Fruit fly (Drosophila melanogaster) whole organism, embryonic: ENCODE results near the gene CG4210.

Source experiments
- Atf3 ChIP-seq: fragments of 200-800 bp; sonication (Bioruptor generic); optimal IDR thresholded peaks from 3 replicates; lab custom pipeline; 2016; ENCODE audit warnings: missing biosample characterization, missing genetic modification characterization
- Bteb2 ChIP-seq: fragments of 200-800 bp; sonication (Bioruptor generic); optimal IDR thresholded peaks from 2 replicates; lab custom pipeline; 2016; ENCODE audit warnings: missing biosample characterization, missing genetic modification characterization
- CG10321 ChIP-seq: fragments of 200-800 bp; sonication (Bioruptor generic); IDR thresholded peaks from 2 replicates; pipeline ENCODE4 v1.3.6; 2022; ENCODE audit warnings: missing biosample characterization, missing genetic modification characterization
- CG10366 ChIP-seq: fragments of 200-800 bp; sonication (Bioruptor generic); IDR thresholded peaks from 2 replicates; pipeline ENCODE4 v1.3.6; 2022; ENCODE audit warnings: missing biosample characterization, missing genetic modification characterization
- CG10959 ChIP-seq: fragments of 200-800 bp; sonication (Bioruptor generic); IDR thresholded peaks from 2 replicates; pipeline ENCODE4 v1.3.6; 2022; ENCODE audit warnings: missing biosample characterization, missing genetic modification characterization
- CG11695 ChIP-seq: fragments of 200-800 bp; sonication (Bioruptor generic); IDR thresholded peaks from 3 replicates; pipeline ENCODE4 v1.3.6; 2022; ENCODE audit warnings: missing biosample characterization, missing genetic modification characterization
- CG12236 ChIP-seq: fragments of 200-800 bp; sonication (Bioruptor generic); optimal IDR thresholded peaks from 2 replicates; lab custom pipeline; 2016; ENCODE audit warnings: missing biosample characterization, missing genetic modification characterization
- CG13287 ChIP-seq: fragments of 200-800 bp; sonication (Bioruptor generic); IDR thresholded peaks from 2 replicates; pipeline ENCODE4 v1.3.6; 2022; ENCODE audit warnings: missing biosample characterization, missing genetic modification characterization; ENCODE audit not compliant: partially characterized antibody
- CG14050 ChIP-seq: fragments of 200-800 bp; sonication (Bioruptor generic); IDR thresholded peaks from 3 replicates; pipeline ENCODE4 v1.3.6; 2022; ENCODE audit warnings: missing biosample characterization, missing genetic modification characterization
- CG14441 ChIP-seq: fragments of 200-800 bp; sonication (Bioruptor generic); IDR thresholded peaks from 2 replicates; pipeline ENCODE4 v1.3.6; 2022; ENCODE audit warnings: missing biosample characterization, missing genetic modification characterization
- CG2120 ChIP-seq: fragments of 200-800 bp; sonication (Bioruptor generic); optimal IDR thresholded peaks from 3 replicates; lab custom pipeline; 2016; ENCODE audit warnings: missing biosample characterization, missing genetic modification characterization
- CG2875 ChIP-seq: fragments of 200-800 bp; sonication (Bioruptor generic); optimal IDR thresholded peaks from 2 replicates; lab custom pipeline; 2017; ENCODE audit warnings: missing biosample characterization, mild to moderate bottlenecking, missing genetic modification characterization, missing genetic modification reagents
- CG31224 ChIP-seq: fragments of 200-800 bp; sonication (Bioruptor generic); IDR thresholded peaks from 2 replicates; pipeline ENCODE4 v1.3.6; 2022; ENCODE audit warnings: missing biosample characterization, missing genetic modification characterization
- CG3163 ChIP-seq: fragments of 200-800 bp; sonication (Bioruptor generic); optimal IDR thresholded peaks from 3 replicates; lab custom pipeline; 2016; ENCODE audit warnings: missing biosample characterization, missing genetic modification characterization
- CG32767 ChIP-seq: fragments of 200-800 bp; sonication (Bioruptor generic); IDR thresholded peaks from 2 replicates; pipeline ENCODE4 v1.3.6; 2022; ENCODE audit warnings: missing biosample characterization, missing genetic modification characterization
- CG3847 ChIP-seq: fragments of 200-800 bp; sonication (Bioruptor generic); IDR thresholded peaks from 2 replicates; pipeline ENCODE4 v1.3.6; 2022; ENCODE audit warnings: missing biosample characterization, missing genetic modification characterization
- CG4404 ChIP-seq: fragments of 200-800 bp; sonication (Bioruptor generic); IDR thresholded peaks from 2 replicates; pipeline ENCODE4 v1.3.6; 2022; ENCODE audit warnings: missing biosample characterization, missing genetic modification characterization
- CG7271 ChIP-seq: fragments of 200-800 bp; sonication (Bioruptor generic); optimal IDR thresholded peaks from 2 replicates; lab custom pipeline; 2018; ENCODE audit warnings: missing biosample characterization, mild to moderate bottlenecking, missing genetic modification characterization, moderate library complexity
- CG8388 ChIP-seq: fragments of 200-800 bp; sonication (Bioruptor generic); optimal IDR thresholded peaks from 2 replicates; lab custom pipeline; 2019; ENCODE audit warnings: missing biosample characterization, mild to moderate bottlenecking, missing genetic modification characterization, moderate library complexity
- CrebB ChIP-seq: fragments of 200-800 bp; sonication (Bioruptor generic); optimal IDR thresholded peaks from 3 replicates; lab custom pipeline; 2018; ENCODE audit warnings: missing biosample characterization, mild to moderate bottlenecking, missing genetic modification characterization
- D ChIP-seq, 2 experiments: fragments of 200-800 bp in 1 of 2; fragments of >200 bp in 1 of 2; sonication (Bioruptor generic) in 1 of 2; optimal IDR thresholded peaks; 2 replicates in 1 of 2; 3 replicates in 1 of 2; lab custom pipeline; 2017; ENCODE audit warnings: mild to moderate bottlenecking in 1 of 2, missing biosample characterization in 1 of 2, missing genetic modification characterization in 1 of 2, missing genetic modification reagents in 1 of 2
- Ets97D ChIP-seq: fragments of 200-800 bp; sonication (Bioruptor generic); optimal IDR thresholded peaks from 3 replicates; lab custom pipeline; 2016; ENCODE audit warnings: missing biosample characterization, missing genetic modification characterization
- Fer1 ChIP-seq: fragments of 200-800 bp; sonication (Bioruptor generic); optimal IDR thresholded peaks from 2 replicates; lab custom pipeline; 2017; ENCODE audit warnings: missing biosample characterization, mild to moderate bottlenecking, missing genetic modification characterization
- Kr ChIP-seq: fragments of 200-800 bp; sonication (Bioruptor generic); optimal IDR thresholded peaks from 2 replicates; lab custom pipeline; 2017; ENCODE audit warnings: missing biosample characterization, mild to moderate bottlenecking, missing genetic modification characterization
- Med ChIP-seq: fragments of 200-800 bp; sonication (Bioruptor generic); peaks from one replicate; lab custom pipeline; 2016; ENCODE audit warnings: missing biosample characterization, missing genetic modification characterization, mild to moderate bottlenecking, inconsistent platforms, moderate library complexity
- NC2β ChIP-seq: fragments of 200-800 bp; sonication (Bioruptor generic); optimal IDR thresholded peaks from 2 replicates; lab custom pipeline; 2016; ENCODE audit warnings: missing biosample characterization, missing genetic modification characterization
- Rx ChIP-seq: fragments of 200-800 bp; sonication (Bioruptor generic); IDR thresholded peaks from 2 replicates; pipeline ENCODE4 v1.3.6; 2022; ENCODE audit warnings: missing biosample characterization, missing genetic modification characterization
- Vsx1 ChIP-seq: fragments of 200-800 bp; sonication (Bioruptor generic); optimal IDR thresholded peaks from 2 replicates; lab custom pipeline; 2017; ENCODE audit warnings: missing biosample characterization, mild to moderate bottlenecking, missing genetic modification characterization, missing genetic modification reagents
- abd-A ChIP-seq: fragments of 200-800 bp; sonication (Bioruptor generic); optimal IDR thresholded peaks from 3 replicates; lab custom pipeline; 2019; ENCODE audit warnings: missing biosample characterization, mild to moderate bottlenecking, missing genetic modification characterization, moderate library complexity
- ac ChIP-seq: fragments of 200-800 bp; sonication (Bioruptor generic); optimal IDR thresholded peaks from 3 replicates; lab custom pipeline; 2017; ENCODE audit warnings: missing biosample characterization, mild to moderate bottlenecking, missing genetic modification characterization
- al ChIP-seq: fragments of 200-800 bp; sonication (Bioruptor generic); IDR thresholded peaks from 2 replicates; pipeline ENCODE4 v1.3.6; 2022; ENCODE audit warnings: missing biosample characterization, missing genetic modification characterization
- cad ChIP-seq: fragments of >200 bp; optimal IDR thresholded peaks from 2 replicates; lab custom pipeline; 2017; ENCODE audit warnings: missing biosample characterization, missing genetic modification characterization
- disco-r ChIP-seq: fragments of 200-800 bp; sonication (Bioruptor generic); optimal IDR thresholded peaks from 2 replicates; lab custom pipeline; 2016; ENCODE audit warnings: missing biosample characterization, missing genetic modification characterization
- dm ChIP-seq: fragments of 200-800 bp; sonication (Bioruptor generic); optimal IDR thresholded peaks from 3 replicates; lab custom pipeline; 2016; ENCODE audit warnings: missing biosample characterization, missing genetic modification characterization
- en ChIP-seq: fragments of 200-800 bp; sonication (Bioruptor generic); optimal IDR thresholded peaks from 2 replicates; lab custom pipeline; 2016; ENCODE audit warnings: missing biosample characterization, missing genetic modification characterization
- ewg ChIP-seq: fragments of 200-800 bp; sonication (Bioruptor generic); optimal IDR thresholded peaks from 3 replicates; lab custom pipeline; 2017; ENCODE audit warnings: mild to moderate bottlenecking, missing biosample characterization, missing genetic modification reagents, missing genetic modification characterization
- gce ChIP-seq: fragments of 200-800 bp; sonication (Bioruptor generic); IDR thresholded peaks from 3 replicates; pipeline ENCODE4 v1.3.6; 2022; ENCODE audit warnings: missing biosample characterization, missing genetic modification characterization
- grn ChIP-seq: fragments of 200-800 bp; sonication (Bioruptor generic); optimal IDR thresholded peaks from 3 replicates; lab custom pipeline; 2017; ENCODE audit warnings: missing biosample characterization, missing genetic modification characterization
- gro ChIP-seq: fragments of 200-800 bp; sonication (Bioruptor generic); optimal IDR thresholded peaks from 2 replicates; lab custom pipeline; 2016; ENCODE audit warnings: missing biosample characterization, missing genetic modification characterization
- gt ChIP-seq: fragments of 200-800 bp; sonication (Bioruptor generic); IDR thresholded peaks from 2 replicates; pipeline ENCODE4 v1.3.6; 2022; ENCODE audit warnings: missing biosample characterization, missing genetic modification characterization
- her ChIP-seq: fragments of 200-800 bp; sonication (Bioruptor generic); optimal IDR thresholded peaks from 2 replicates; lab custom pipeline; 2016; ENCODE audit warnings: missing biosample characterization, missing genetic modification characterization
- jing ChIP-seq: fragments of 200-800 bp; sonication (Bioruptor generic); optimal IDR thresholded peaks from 2 replicates; lab custom pipeline; 2018; ENCODE audit warnings: missing biosample characterization, mild to moderate bottlenecking, missing genetic modification characterization
- klu ChIP-seq: fragments of 200-800 bp; sonication (Bioruptor generic); IDR thresholded peaks from 2 replicates; pipeline ENCODE4 v1.3.6; 2022; ENCODE audit warnings: missing biosample characterization, missing genetic modification characterization
- nmo ChIP-seq: fragments of 200-800 bp; sonication (Bioruptor generic); optimal IDR thresholded peaks from 2 replicates; lab custom pipeline; 2018; ENCODE audit warnings: missing biosample characterization, mild to moderate bottlenecking, missing genetic modification characterization, moderate library complexity
- oc ChIP-seq: fragments of 200-800 bp; sonication (Bioruptor generic); optimal IDR thresholded peaks from 2 replicates; lab custom pipeline; 2018; ENCODE audit warnings: missing biosample characterization, mild to moderate bottlenecking, missing genetic modification characterization, moderate library complexity
- org-1 ChIP-seq: fragments of 200-800 bp; sonication (Bioruptor generic); optimal IDR thresholded peaks from 2 replicates; lab custom pipeline; 2017; ENCODE audit warnings: missing biosample characterization, missing genetic modification characterization
- pita ChIP-seq: fragments of 200-800 bp; sonication (Bioruptor generic); optimal IDR thresholded peaks from 2 replicates; lab custom pipeline; 2017; ENCODE audit warnings: missing biosample characterization, mild to moderate bottlenecking, missing genetic modification characterization
- row ChIP-seq: fragments of 200-800 bp; sonication (Bioruptor generic); IDR thresholded peaks from 3 replicates; pipeline ENCODE4 v1.3.6; 2022; ENCODE audit warnings: missing biosample characterization, missing genetic modification characterization
- schlank ChIP-seq: fragments of 200-800 bp; sonication (Bioruptor generic); optimal IDR thresholded peaks from 2 replicates; lab custom pipeline; 2018; ENCODE audit warnings: missing biosample characterization, mild to moderate bottlenecking, missing genetic modification characterization
- sob ChIP-seq: fragments of 200-800 bp; sonication (Bioruptor generic); IDR thresholded peaks from 2 replicates; pipeline ENCODE4 v1.3.6; 2022; ENCODE audit warnings: missing biosample characterization, missing genetic modification characterization
- trem ChIP-seq: fragments of 200-800 bp; optimal IDR thresholded peaks from 3 replicates; lab custom pipeline; 2019; ENCODE audit warnings: missing biosample characterization, mild to moderate bottlenecking, missing genetic modification characterization, moderate library complexity
- vvl ChIP-seq: fragments of 200-800 bp; sonication (Bioruptor generic); IDR thresholded peaks from 2 replicates; pipeline ENCODE4 v1.3.6; 2022; ENCODE audit warnings: missing biosample characterization, missing genetic modification characterization
- wdn ChIP-seq: fragments of 200-800 bp; sonication (Bioruptor generic); IDR thresholded peaks from 2 replicates; pipeline ENCODE4 v1.3.6; 2022; ENCODE audit warnings: missing biosample characterization, missing genetic modification characterization

Gene CG4210

DNA sequence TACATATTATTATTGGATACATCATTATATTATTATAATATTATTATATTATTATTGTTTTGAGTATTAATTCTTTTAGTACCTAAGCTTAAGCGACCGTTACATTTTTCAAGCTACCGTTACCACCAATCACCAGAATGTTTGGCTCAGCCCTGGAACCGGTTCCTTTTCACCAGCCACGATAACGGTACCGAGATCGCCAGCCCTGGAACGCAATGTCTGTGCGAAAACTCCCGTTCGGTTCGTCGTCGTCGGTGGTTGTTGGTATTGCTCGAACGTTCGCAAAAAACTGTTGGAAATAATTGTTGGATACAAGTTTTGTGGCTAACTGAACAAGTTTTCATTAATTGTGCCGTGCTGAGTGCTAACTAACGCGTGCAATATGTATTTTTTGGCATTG is 36.0 kb downstream of the CG4210 start, which contains the start of gene CG42404 (continued):
- TF ChIP-seq Kr (GFP tag; lab: Kevin White, UChicago) (no peak), CG11695 (GFP tag; lab: Robert Waterston, UW) (no peak), CG14441 (no peak), org-1 (GFP tag; lab: Kevin White, UChicago) (no peak), trem (peak; percentile 17), CG2120 (GFP tag; lab: Kevin White, UChicago) (no peak), schlank (tag; lab: Kevin White, UChicago) (no peak), CG3163 (no peak), pita (GFP tag; lab: Kevin White, UChicago) (no peak), gro (GFP tag; lab: Kevin White, UChicago) (no peak), Vsx1 (no peak), CG8388 (GFP tag; lab: Kevin White, UChicago) (peak; percentile 16), CG10366 (GFP tag; lab: Robert Waterston, UW) (no peak), row (GFP tag; lab: Robert Waterston, UW) (peak; percentile 18; the same call in 1 of the 3 replicates), CG14050 (no peak), CG10959 (GFP tag; lab: Robert Waterston, UW) (no peak), CG3847 (no peak), en (no peak), oc (tag; lab: Kevin White, UChicago) (no peak), CG12236 (GFP tag; lab: Kevin White, UChicago) (no peak), CG32767 (GFP tag; lab: Robert Waterston, UW) (no peak), Rx (GFP tag; lab: Robert Waterston, UW) (no peak), CG10321 (GFP tag; lab: Robert Waterston, UW) (no peak), ewg (GFP tag; lab: Kevin White, UChicago) (no peak), gt (GFP tag; lab: Robert Waterston, UW) (no peak), Atf3 (GFP tag; lab: Kevin White, UChicago) (no peak), gce (GFP tag; lab: Robert Waterston, UW) (no peak), D (optimal IDR thresholded peaks at IDR 0.05; lab: Kevin White, UChicago) (peak; percentile 45), D (GFP tag; optimal IDR thresholded peaks at IDR 0.05; lab: Kevin White, UChicago) (no peak), Med (GFP tag; lab: Kevin White, UChicago) (peak; percentile 82), disco-r (GFP tag; lab: Kevin White, UChicago) (no peak), CG2875 (GFP tag; lab: Kevin White, UChicago) (no peak), dm (no peak), CG4404 (GFP tag; lab: Robert Waterston, UW) (no peak), vvl (GFP tag; lab: Robert Waterston, UW) (no peak), nmo (GFP tag; lab: Kevin White, UChicago) (no peak), grn (no peak), NC2β (GFP tag; lab: Kevin White, UChicago) (no peak), Bteb2 (GFP tag; lab: Kevin White, UChicago) (no peak), CrebB (no peak), CG13287 (GFP tag; lab: Robert Waterston, UW) (no peak), CG7271 (no peak), jing (GFP tag; lab: Kevin White, UChicago) (no peak), ac (GFP tag; lab: Kevin White, UChicago) (no peak), sob (no peak), Fer1 (no peak), CG31224 (GFP tag; lab: Robert Waterston, UW) (no peak), cad (GFP tag; lab: Kevin White, UChicago) (no peak), wdn (GFP tag; lab: Robert Waterston, UW) (no peak), her (GFP tag; lab: Kevin White, UChicago) (no peak), abd-A (tag; lab: Kevin White, UChicago) (no peak), al (no peak), Ets97D (peak; percentile 5), klu (no peak)
